Worm (Caenorhabditis elegans): ENCODE data around the gene C16C8.11.
"Not testable (repeated sequence)": the region's sequence is repeated elsewhere in the genome, so short reads cannot be mapped to it uniquely, and the experiment has no call there.

- not testable (repeated sequence) for TF ChIP-seq ceh-13 (GFP tag; optimal IDR thresholded peaks at IDR 0.05); ama-1 (optimal IDR thresholded peaks at IDR 0.05); tbx-37 (GFP tag; conservative IDR thresholded peaks at IDR 0.05); sea-1 (GFP tag; conservative IDR thresholded peaks at IDR 0.05); flt-1 (GFP tag; IDR thresholded peaks at IDR 0.05); ets-7 (tag; optimal IDR thresholded peaks at IDR 0.05); hnd-1 (tag; optimal IDR thresholded peaks at IDR 0.05); F13C5.2 (tag; optimal IDR thresholded peaks at IDR 0.05); scrt-1 (GFP tag; IDR thresholded peaks at IDR 0.05); tra-4 (tag; optimal IDR thresholded peaks at IDR 0.05); hmbx-1 (tag; optimal IDR thresholded peaks at IDR 0.05)
These were observed 4.0 kb upstream of the C16C8.11 start, which contains the start of gene C16C8.14 for ce11 chrII:3449514-3449913.

Data from whole organism, early embryonic.